Comparison of ENCODE assay signal across 2 fruit fly cellular contexts in the genomic region with DNA sequence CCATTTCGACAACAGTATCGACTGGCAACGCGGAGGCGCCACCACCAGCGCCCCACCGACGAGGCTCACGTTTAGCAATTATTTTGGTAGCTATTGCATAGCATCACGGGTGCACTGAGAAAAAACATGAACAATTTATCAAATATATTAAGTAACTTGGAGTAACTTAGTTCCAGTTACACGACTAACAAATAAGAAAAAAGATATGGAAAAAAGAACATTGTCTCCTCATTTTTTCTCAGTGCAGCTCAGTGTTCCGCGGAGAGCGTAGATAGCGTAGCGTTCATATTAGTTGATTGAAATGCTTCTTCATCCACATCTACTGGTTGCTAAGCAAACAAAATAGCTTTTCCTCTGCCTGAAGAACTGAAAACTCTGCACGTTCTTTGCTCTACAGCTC.
TF ChIP-seq lines count a peak whose summit lies in the region.

No protein-coding gene starts in this region.

TF ChIP-seq in whole organism, embryonic, 481 proteins besides CTCF, POLR2A, EP300 and RAD21 (continued from another document):
- TF ChIP-seq zf30C (GFP tag; optimal IDR thresholded peaks at IDR 0.05; lab: Kevin White, UChicago) (no peak), CG1024 (GFP tag; IDR thresholded peaks at IDR 0.05; lab: Robert Waterston, UW) (no peak), Aef1 (GFP tag; IDR thresholded peaks at IDR 0.05; lab: Robert Waterston, UW) (0 out of 3 replicates have a peak, but pooled peaks have one; percentile 11), lab (GFP tag; optimal IDR thresholded peaks at IDR 0.05; lab: Kevin White, UChicago) (peak; percentile 22), hkb (optimal IDR thresholded peaks at IDR 0.05; lab: Kevin White, UChicago) (no peak), hkb (GFP tag; IDR thresholded peaks at IDR 0.05; lab: Robert Waterston, UW) (0 out of 2 replicates have a peak, but pooled peaks have one; percentile 17), CG2120 (GFP tag; optimal IDR thresholded peaks at IDR 0.05; lab: Kevin White, UChicago) (peak; percentile 33), CG7839 (tag; optimal IDR thresholded peaks at IDR 0.05; lab: Kevin White, UChicago) (peak; percentile 15)

TF ChIP-seq in whole organism, prepupa, 60 proteins besides CTCF, POLR2A, EP300 and RAD21 (continued from another document):
- TF ChIP-seq CG10631 (GFP tag; optimal IDR thresholded peaks at IDR 0.05; lab: Kevin White, UChicago) (no peak), fd85E (GFP tag; optimal IDR thresholded peaks at IDR 0.05; lab: Kevin White, UChicago) (no peak), acj6 (GFP tag; optimal IDR thresholded peaks at IDR 0.05; lab: Kevin White, UChicago) (no peak), CG10669 (GFP tag; optimal IDR thresholded peaks at IDR 0.05; lab: Kevin White, UChicago) (no peak), Eip93F (GFP tag; optimal IDR thresholded peaks at IDR 0.05; lab: Kevin White, UChicago) (no peak), CG6163 (GFP tag; IDR thresholded peaks at IDR 0.05; lab: Robert Waterston, UW) (peak; percentile 32; the same call in 2 of the 3 replicates), Eip78C (GFP tag; lab: Kevin White, UChicago) (peak; percentile 60), CG32006 (GFP tag; optimal IDR thresholded peaks at IDR 0.05; lab: Kevin White, UChicago) (peak; percentile 17), CG3919 (GFP tag; optimal IDR thresholded peaks at IDR 0.05; lab: Kevin White, UChicago) (peak; percentile 1), CG9139 (GFP tag; optimal IDR thresholded peaks at IDR 0.05; lab: Kevin White, UChicago) (no peak)
TF ChIP-seq in whole organism, prepupa: peak in this region for 5.
